Fruit fly (Drosophila melanogaster) whole organism: ENCODE measurements around the gene aly.

Experiments
- Dll ChIP-seq: fragments of >200 bp; optimal IDR thresholded peaks from 2 replicates; lab custom pipeline; 2017
- EcR ChIP-seq, 2 experiments: fragments of >200 bp; optimal IDR thresholded peaks; 2 replicates each; lab custom pipeline; 2017; ENCODE audit warnings: missing biosample characterization in 2 of 2, missing genetic modification characterization in 2 of 2, missing genetic modification reagents in 2 of 2
- pan ChIP-seq: fragments of >200 bp; optimal IDR thresholded peaks from 2 replicates; lab custom pipeline; 2017
- psq ChIP-seq: fragments of >200 bp; optimal IDR thresholded peaks from 2 replicates; lab custom pipeline; 2017
- usp ChIP-seq: fragments of >200 bp; optimal IDR thresholded peaks from 2 replicates; lab custom pipeline; 2017; ENCODE audit warnings: missing biosample characterization, missing genetic modification characterization, mixed read lengths

DNA sequence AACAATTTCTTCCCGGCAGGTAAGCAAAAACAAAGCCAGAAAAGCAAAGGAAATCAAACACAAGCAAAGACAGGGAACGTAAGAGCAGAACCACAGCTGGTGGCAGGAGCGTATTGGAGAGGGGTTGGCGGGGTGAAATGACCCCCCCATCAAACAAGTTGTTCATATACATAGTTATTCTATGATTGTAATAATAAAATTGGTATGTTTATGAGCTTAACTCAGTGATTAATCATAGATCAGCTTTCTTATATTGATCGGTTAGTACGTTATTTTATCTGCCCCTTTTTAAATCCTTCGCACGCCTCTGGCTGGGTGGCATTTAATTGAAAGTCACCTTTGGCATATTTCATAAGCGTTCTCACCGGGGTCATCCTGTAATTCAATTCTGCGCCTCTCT, 47.1 kb upstream of the aly start:
- TF ChIP-seq psq (no peak), usp (no peak), Dll (lab: Kevin White, UChicago) (no peak), EcR (GFP tag; optimal IDR thresholded peaks at IDR 0.05; lab: Kevin White, UChicago) (no peak), pan (no peak)
